Worm (Caenorhabditis elegans): ENCODE data around the gene F11G11.15.

DNA sequence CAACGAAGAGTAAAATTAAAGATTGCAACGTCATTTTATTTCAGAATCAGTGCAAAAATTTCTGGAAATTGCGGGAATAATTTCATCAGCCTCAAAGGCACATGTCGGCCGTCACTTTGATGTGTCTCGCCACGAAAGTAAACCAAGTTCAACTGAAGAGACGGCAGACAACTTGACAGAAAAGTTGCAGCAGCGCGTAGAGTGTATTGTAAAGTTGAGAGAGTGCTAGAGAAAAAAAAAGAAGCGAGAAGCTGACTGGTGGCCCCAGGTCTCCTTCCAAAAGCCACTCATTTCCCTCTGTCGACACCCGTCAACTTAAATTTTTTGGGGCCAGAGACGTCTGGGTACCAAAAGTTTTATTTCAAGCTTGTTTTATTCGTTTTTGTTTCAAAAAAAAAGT lies 29.6 kb downstream of the F11G11.15 start:
- TF ChIP-seq dao-5 (tag; optimal IDR thresholded peaks at IDR 0.05) (no peak), him-1 (tag; optimal IDR thresholded peaks at IDR 0.05) (no peak)
